Worm (Caenorhabditis elegans): ENCODE measurements around the gene irld-52.

DNA sequence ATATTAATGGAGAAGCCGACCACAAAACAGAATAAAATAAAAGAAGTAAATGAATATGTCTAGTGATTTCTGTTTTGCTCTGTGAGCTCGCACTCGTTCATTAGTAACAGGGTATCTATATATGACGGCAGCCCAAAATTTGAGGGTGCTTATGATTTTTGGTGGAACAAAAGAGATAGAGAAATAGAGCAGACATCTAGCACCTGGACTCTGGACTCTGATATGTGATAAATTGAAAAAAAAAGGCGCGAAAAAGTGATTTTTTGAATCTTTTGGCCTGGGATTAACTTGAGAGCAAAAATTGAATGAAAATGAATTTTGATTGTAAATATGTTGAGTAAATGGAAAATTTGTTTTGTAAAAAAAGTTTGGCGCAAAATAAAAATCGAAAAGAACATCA is 2.8 kb upstream of the irld-52 start, which contains the start of gene nhr-283:
- no peak for TF ChIP-seq dpl-1 (GFP tag; optimal IDR thresholded peaks at IDR 0.05)
- no peak for TF ChIP-seq unc-62 (GFP tag; optimal IDR thresholded peaks at IDR 0.05)
- TF ChIP-seq skn-1 (tag; optimal IDR thresholded peaks at IDR 0.05) = no peak

Measured in whole organism, L1 larva.